Worm (Caenorhabditis elegans) whole organism, midembryonic: Measurements from ENCODE around the gene swp-1.

Experiments
- T22C8.4 ChIP-seq: fragments of 200-800 bp; sonication (Bioruptor generic); IDR thresholded peaks from 2 replicates; pipeline ENCODE4 v1.3.6; 2022; ENCODE audit warnings: missing genetic modification characterization, missing compliant biosample characterization
- cog-1 ChIP-seq: sonication (generic microtip); optimal IDR thresholded peaks from 2 replicates; lab custom pipeline; 2016; ENCODE audit warnings: missing genetic modification characterization, missing compliant biosample characterization
- flt-1 ChIP-seq: fragments of 200-800 bp; sonication (Bioruptor generic); IDR thresholded peaks from 2 replicates; pipeline ENCODE4 v1.3.6; 2022; ENCODE audit warnings: missing genetic modification characterization, missing compliant biosample characterization
- klf-2 ChIP-seq: fragments of 200-800 bp; sonication (Bioruptor generic); conservative IDR thresholded peaks from 2 replicates; pipeline ENCODE4 v1.3.6; 2022; ENCODE audit warnings: missing genetic modification reagents, missing genetic modification characterization, missing compliant biosample characterization
- med-1 ChIP-seq: sonication (generic microtip); optimal IDR thresholded peaks from 2 replicates; lab custom pipeline; 2017; ENCODE audit warnings: missing genetic modification characterization, mild to moderate bottlenecking, missing compliant biosample characterization, antibody characterized with exemption, missing genetic modification reagents; ENCODE audit not compliant: insufficient read depth
- ref-1 ChIP-seq: fragments of 200-800 bp; sonication (Bioruptor generic); conservative IDR thresholded peaks from 2 replicates; pipeline ENCODE4 v1.3.6; 2022; ENCODE audit warnings: missing genetic modification reagents, missing genetic modification characterization, missing compliant biosample characterization
- tab-1 ChIP-seq: fragments of 200-800 bp; sonication (Bioruptor generic); IDR thresholded peaks from 2 replicates; pipeline ENCODE4 v1.3.6; 2022; ENCODE audit warnings: missing genetic modification characterization, missing compliant biosample characterization
- ztf-23 ChIP-seq: fragments of 200-800 bp; sonication (Bioruptor generic); IDR thresholded peaks from 2 replicates; pipeline ENCODE4 v1.3.6; 2022; ENCODE audit warnings: missing genetic modification reagents, missing genetic modification characterization, missing compliant biosample characterization
- ztf-29 ChIP-seq: fragments of 200-800 bp; sonication (Bioruptor generic); IDR thresholded peaks from 2 replicates; pipeline ENCODE4 v1.3.6; 2022; ENCODE audit warnings: missing genetic modification reagents, missing genetic modification characterization, missing compliant biosample characterization

swp-1 gene

DNA sequence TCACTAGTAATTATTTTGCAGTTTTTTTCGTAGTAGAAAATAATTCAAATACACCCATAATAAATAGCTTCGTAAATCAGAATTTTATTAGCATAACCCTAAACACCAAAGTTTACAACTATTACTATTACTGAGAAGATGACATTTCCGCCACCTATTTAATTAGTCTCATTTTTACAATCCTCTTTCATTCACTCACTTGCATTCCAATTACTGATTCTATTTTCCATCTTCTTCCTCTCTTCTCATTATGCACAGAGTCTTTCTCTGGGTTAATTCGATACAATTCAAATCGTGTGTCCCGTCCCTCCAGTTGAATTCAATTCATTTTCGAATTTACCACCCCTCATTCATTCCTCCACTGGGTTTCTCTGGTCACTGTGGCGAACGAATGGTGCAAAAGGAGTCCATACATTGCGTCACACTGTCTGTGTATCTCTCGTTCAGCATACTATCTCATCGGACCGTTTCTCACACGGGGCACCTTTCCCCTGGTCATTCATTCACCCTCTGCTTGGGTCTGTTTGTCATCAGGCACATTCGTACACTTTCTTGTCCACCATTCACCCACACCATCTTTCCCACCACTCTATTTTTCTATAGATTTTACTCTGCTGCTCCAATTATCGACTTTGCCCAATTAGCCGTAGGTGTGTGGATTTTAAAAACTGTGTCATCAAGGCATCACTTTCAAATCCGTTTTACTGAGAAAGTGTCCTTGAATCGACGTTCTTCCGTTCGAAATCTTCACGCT, 15.1 kb upstream of the swp-1 start:
- TF ChIP-seq flt-1 (GFP tag; lab: Robert Waterston, UW) (peak; percentile 22; the same call in 1 of the 2 replicates), ztf-23 (GFP tag; lab: Robert Waterston, UW) (no peak), med-1 (GFP tag; lab: Kevin White, UChicago) (no peak), ref-1 (no peak)

DNA sequence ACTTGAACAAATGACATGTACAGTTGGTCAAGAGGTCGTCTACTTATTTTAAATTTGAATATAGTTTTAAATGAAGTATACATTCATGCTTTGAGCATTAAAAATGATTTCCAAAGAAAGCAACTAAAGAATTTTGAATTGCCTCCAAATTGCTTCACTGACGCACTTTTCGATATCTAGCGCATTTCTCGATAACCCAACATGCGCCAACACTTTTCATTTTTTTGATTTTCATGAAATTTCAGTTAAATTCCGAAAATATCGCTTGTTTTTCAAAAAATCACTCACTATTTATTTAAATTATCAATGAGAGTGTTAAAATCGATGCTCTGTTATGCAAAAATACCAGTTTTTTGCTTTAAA, 14.5 kb upstream of the swp-1 start:
- no peak for TF ChIP-seq flt-1 (GFP tag; lab: Robert Waterston, UW)
- TF ChIP-seq ztf-23 (GFP tag; lab: Robert Waterston, UW): no peak
- no peak for TF ChIP-seq cog-1 (tag; lab: Kevin White, UChicago)
- TF ChIP-seq ref-1: no peak
- TF ChIP-seq klf-2 (GFP tag; lab: Robert Waterston, UW): no peak
- TF ChIP-seq ztf-29 (GFP tag; lab: Robert Waterston, UW): no peak
- TF ChIP-seq med-1 (GFP tag; lab: Kevin White, UChicago): no peak
- no peak for TF ChIP-seq T22C8.4
- no peak for TF ChIP-seq tab-1 (GFP tag; lab: Robert Waterston, UW)

DNA sequence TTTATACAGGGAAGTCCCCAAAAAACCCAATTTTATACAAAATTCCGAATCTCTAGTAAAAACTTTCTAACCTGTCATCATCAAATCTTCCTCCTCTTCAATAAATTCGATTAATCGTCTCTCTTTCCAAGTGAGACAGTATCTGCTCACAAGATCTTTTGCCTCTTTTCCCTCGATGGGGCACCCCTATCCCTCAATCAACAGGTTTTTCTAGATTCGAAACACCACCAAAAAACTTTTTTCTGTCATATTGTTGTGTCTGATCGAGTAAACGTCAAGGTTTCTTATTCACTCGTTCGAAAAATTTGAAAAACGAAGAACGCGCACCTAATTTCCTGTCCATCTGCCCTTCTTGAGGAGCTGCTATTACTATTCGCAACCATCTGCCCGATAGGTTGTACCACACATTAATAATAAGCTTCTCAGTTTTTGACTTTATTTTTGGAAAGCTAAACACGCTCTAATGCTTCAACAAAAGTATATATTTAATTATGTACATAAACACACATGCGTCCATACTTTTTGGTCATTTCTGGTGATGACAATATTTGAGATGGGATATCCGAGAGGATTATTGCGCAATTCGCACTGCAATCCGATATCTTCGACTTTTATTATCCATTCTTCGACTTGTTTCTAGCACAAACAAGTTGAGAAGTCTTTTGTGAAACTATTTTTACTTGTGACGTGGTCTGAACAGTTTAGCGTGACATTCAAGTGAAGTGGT, 13.9 kb upstream of the swp-1 start:
- no peak for TF ChIP-seq ztf-29 (GFP tag; lab: Robert Waterston, UW)

DNA sequence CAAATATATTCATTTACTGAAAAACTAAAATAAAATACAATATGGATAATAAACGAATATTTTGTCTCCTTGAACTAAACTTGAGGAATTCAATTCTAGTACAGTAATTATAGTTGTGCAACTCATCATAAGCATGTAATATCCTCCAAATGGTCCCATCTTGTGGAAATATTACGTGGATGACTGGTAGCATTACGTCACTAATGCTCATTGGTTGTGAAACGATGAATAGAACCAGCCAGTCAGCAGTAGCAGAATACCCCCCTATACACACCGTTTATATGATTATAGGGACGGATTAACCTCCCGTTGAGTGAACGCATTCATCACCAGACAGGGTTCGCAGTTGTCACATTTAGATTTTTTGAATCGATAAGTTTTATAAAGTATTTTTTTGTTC, 13.1 kb upstream of the swp-1 start:
- TF ChIP-seq med-1 (GFP tag; lab: Kevin White, UChicago): no peak
- no peak for TF ChIP-seq T22C8.4
- TF ChIP-seq flt-1 (GFP tag; lab: Robert Waterston, UW): no peak
- no peak for TF ChIP-seq ref-1
- no peak for TF ChIP-seq ztf-23 (GFP tag; lab: Robert Waterston, UW)
- TF ChIP-seq cog-1 (tag; lab: Kevin White, UChicago): no peak

DNA sequence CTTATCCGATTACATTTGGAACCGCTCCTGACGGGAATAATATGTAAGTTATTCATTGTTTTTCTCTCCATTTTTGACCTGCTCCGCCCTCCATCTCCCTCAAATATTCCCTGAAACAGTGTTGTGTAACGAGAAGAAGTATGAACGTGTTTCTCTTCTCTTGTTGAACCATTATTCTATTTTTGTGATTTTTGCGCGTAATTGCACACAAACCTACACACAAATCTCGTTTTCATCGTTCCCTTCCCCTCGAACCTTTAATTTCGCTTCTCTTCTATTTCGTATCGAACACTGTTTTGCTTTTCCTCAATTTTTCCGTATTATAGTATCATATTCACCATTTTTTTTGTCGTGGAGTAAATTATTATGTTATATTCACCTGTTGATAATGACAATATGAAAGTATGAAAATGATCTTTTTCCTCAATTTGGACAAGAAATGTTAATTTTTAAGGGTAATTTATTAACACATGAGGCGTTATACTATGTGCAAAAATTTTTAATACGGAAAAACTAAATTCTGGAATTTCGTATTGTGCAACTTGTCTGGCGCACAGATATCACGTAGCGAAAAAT, 11.9 kb upstream of the swp-1 start:
- TF ChIP-seq ref-1 (no peak), flt-1 (GFP tag; lab: Robert Waterston, UW) (no peak), klf-2 (GFP tag; lab: Robert Waterston, UW) (no peak), cog-1 (tag; lab: Kevin White, UChicago) (no peak), ztf-23 (GFP tag; lab: Robert Waterston, UW) (no peak), T22C8.4 (no peak), med-1 (GFP tag; lab: Kevin White, UChicago) (no peak), ztf-29 (GFP tag; lab: Robert Waterston, UW) (no peak), tab-1 (GFP tag; lab: Robert Waterston, UW) (no peak)

DNA sequence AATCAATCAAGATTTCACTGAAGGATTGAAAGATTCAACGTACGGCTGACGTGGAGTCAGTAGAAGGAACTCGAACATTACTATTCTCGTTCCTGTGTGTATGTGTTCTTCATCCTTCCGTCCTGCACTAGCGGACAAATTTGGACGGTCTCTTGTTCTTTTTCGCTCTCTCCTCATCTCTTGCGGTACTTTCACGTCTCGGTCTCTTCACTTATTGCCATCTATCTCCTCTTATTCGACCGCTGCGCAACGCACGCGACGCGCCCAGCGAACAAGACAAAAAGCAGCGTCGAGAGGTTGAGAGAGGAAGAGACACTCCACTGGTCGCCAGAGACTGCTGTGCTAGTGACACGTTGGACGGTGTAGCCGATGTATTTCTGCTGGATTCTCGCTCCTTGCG, 10.1 kb upstream of the swp-1 start:
- TF ChIP-seq ztf-23 (GFP tag; lab: Robert Waterston, UW): peak; percentile 55; the same call in 1 of the 2 replicates
- 0 out of 2 replicates have a peak, but pooled peaks have one; percentile 34 for TF ChIP-seq flt-1 (GFP tag; lab: Robert Waterston, UW)
- TF ChIP-seq ref-1: no peak
- no peak for TF ChIP-seq T22C8.4
- no peak for TF ChIP-seq klf-2 (GFP tag; lab: Robert Waterston, UW)
- TF ChIP-seq ztf-29 (GFP tag; lab: Robert Waterston, UW): peak; percentile 32; the same call in 1 of the 2 replicates
- no peak for TF ChIP-seq tab-1 (GFP tag; lab: Robert Waterston, UW)
- no peak for TF ChIP-seq med-1 (GFP tag; lab: Kevin White, UChicago)
- peak; percentile 77 for TF ChIP-seq cog-1 (tag; lab: Kevin White, UChicago)

DNA sequence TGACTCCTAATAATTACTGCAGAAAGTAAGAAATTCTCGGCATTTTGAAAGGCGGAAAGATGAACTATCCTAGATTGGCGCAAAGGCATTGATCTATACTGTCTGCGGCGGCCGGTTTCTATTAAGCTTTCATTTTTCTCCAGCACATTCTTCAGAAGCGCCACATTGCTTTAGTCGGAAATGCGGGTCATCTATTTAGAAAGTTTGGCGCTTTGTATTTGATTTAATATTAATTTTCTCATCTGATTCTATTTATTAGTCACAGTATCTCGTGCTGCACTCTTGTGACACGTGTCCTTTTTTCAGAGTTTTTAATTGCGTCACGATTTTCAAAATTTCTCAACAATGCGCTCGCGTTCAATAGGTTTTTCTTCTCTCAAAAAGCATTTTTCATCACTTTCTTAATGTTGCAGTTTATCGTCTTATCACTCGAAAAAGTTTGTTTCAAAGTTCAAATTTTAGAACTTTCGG, 9.7 kb upstream of the swp-1 start:
- TF ChIP-seq flt-1 (GFP tag; lab: Robert Waterston, UW) (peak; percentile 15; the same call in 1 of the 2 replicates), cog-1 (tag; lab: Kevin White, UChicago) (no peak)

DNA sequence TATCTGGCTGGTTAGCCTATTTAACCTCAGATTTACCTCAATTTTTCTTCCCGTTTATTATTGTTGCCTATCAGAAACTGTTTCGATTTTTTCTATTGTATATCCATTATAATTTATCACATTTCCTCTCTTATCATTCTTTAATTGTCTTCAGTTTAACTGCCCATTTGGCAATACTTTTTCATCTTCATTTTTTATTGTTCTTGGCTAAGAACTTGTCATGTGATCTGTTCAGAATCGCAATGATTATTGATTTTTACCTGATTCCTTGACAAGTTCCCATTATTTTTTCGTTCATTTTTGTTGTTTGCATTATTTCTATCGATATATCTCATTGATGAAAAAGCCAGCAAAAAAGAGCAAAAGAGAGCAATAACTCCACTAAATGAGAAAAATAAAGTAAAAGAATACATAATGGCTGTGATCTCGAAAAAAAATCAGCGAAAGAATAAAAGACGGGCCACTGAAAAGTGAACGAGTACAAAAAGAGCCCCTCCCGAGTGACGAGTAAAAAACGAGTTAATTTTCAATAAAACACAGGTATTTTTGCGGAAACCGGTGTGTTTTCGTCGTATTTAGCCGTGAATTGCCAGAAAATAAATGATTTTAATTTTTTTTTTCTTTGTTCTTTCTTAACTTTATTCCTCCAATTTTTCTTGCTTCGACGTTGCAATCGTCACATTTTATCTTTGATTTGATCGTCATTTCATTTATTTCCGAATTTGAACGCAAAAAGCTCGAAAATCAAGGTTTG, 9.1 kb upstream of the swp-1 start, which contains the start of gene arf-1:
TSS of gene arf-1 (plus strand) at position 657 of the 754 bp plus-strand sequence.
- no peak for TF ChIP-seq ztf-23 (GFP tag; lab: Robert Waterston, UW)
- no peak for TF ChIP-seq flt-1 (GFP tag; lab: Robert Waterston, UW)

DNA sequence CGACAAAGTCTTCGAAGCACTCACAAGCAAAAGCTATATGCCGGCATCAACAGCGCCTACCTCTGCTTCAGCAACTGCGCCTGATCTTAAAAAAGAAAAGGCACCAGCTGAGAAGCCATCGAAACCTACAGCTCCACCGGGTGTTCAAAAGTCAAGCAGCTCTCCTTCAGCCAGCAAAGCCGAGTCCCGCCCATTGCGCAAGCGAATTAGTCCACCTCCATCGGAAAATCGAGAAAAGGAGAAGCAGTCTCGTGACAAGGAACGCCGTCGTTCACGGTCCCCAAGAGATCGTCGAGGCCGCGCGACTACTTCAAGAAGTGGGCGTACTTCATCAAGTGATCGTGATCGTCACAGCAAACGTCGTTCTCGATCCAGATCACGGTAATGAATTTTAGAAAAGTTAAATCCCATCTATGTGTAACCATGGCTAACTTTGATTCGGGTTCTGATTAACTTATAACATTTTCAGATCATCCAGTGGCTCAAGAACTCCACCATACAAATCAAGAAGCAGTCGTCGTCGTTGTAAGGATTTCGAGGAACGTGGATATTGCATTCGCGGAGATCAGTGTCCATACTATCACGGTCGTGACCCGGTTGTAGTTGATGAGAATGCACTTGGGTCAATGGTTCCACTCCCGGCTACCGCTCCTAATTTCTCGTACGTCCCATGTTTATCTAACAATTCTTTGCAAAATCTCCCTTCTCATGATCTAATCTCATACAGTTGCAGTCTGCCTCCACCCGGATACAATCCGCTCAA, 6.7 kb upstream of the swp-1 start:
- TF ChIP-seq klf-2 (GFP tag; lab: Robert Waterston, UW) (no peak), cog-1 (tag; lab: Kevin White, UChicago) (no peak), tab-1 (GFP tag; lab: Robert Waterston, UW) (no peak), ztf-23 (GFP tag; lab: Robert Waterston, UW) (no peak), T22C8.4 (no peak)
